Worm (Caenorhabditis elegans): ENCODE measurements around the gene F10D2.10.

DNA sequence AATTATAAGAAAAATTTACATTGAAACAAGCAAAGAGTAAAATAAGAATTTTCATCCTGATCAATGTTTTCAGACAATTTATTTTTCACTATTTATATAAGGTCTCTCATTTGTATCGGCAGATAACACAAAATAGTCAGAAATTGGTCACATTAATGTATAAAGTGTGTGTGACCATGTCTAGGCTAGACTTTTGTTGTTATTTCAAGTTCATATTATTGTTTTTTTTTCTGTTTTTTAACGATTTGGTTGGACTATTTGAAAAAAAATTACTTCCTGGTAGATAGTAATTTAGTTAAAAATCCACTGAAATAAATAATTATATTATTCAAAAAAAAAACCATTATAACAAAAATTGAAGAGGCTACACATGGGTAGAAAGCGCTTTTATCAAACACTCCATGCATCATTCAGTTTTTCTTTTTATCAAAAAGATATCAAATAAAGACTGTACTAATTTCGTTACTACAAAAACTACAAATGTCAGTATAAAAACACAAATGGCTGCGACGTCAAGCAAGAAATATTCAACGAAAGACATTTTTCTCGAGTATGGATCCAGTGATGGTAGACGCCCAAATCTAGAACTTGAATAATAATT is 10.6 kb downstream of the F10D2.10 start, which contains the start of gene ugt-37:
- TF ChIP-seq nhr-28 (tag; optimal IDR thresholded peaks at IDR 0.05) (no peak), flh-1 (GFP tag; optimal IDR thresholded peaks at IDR 0.05) (no peak), nhr-12 (tag; optimal IDR thresholded peaks at IDR 0.05) (no peak), lsy-2 (tag; optimal IDR thresholded peaks at IDR 0.05) (no peak), pha-4 (tag; optimal IDR thresholded peaks at IDR 0.05) (no peak), ceh-39 (tag; optimal IDR thresholded peaks at IDR 0.05) (no peak), mep-1 (tag; optimal IDR thresholded peaks at IDR 0.05) (no peak), sem-2 (GFP tag; optimal IDR thresholded peaks at IDR 0.05) (no peak)

All from whole organism, mixed stage, embryonic.